Fruit fly (Drosophila melanogaster) whole organism, adult: ENCODE measurements around the gene Hsp83.

Experiments used
- CG11617 ChIP-seq: fragments of 200-800 bp; sonication (Bioruptor generic); optimal IDR thresholded peaks from 2 replicates; lab custom pipeline; 2017; ENCODE audit warnings: mild to moderate bottlenecking, missing biosample characterization, missing genetic modification reagents, missing genetic modification characterization
- CG12768 ChIP-seq: fragments of 200-800 bp; sonication (Bioruptor generic); optimal IDR thresholded peaks from 2 replicates; lab custom pipeline; 2017; ENCODE audit warnings: missing biosample characterization, missing genetic modification characterization, mild to moderate bottlenecking, moderate library complexity, missing genetic modification reagents
- CG14711 ChIP-seq: fragments of 200-800 bp; sonication (Bioruptor generic); optimal IDR thresholded peaks from 2 replicates; lab custom pipeline; 2018; ENCODE audit warnings: missing biosample characterization, mild to moderate bottlenecking, missing genetic modification characterization, moderate library complexity
- CG1620 ChIP-seq: fragments of 200-800 bp; sonication (Bioruptor generic); optimal IDR thresholded peaks from 2 replicates; lab custom pipeline; 2016; ENCODE audit warnings: missing biosample characterization, missing genetic modification characterization
- CG33017 ChIP-seq: fragments of 200-800 bp; sonication (Bioruptor generic); optimal IDR thresholded peaks from 2 replicates; lab custom pipeline; 2018; ENCODE audit warnings: missing biosample characterization, mild to moderate bottlenecking, missing genetic modification characterization, moderate library complexity
- CG5204 ChIP-seq: fragments of 200-800 bp; sonication (Bioruptor generic); optimal IDR thresholded peaks from 2 replicates; lab custom pipeline; 2016; ENCODE audit warnings: missing biosample characterization, missing genetic modification characterization
- CG7045 ChIP-seq: fragments of 200-800 bp; sonication (Bioruptor generic); optimal IDR thresholded peaks from 2 replicates; lab custom pipeline; 2017; ENCODE audit warnings: missing biosample characterization, mild to moderate bottlenecking, missing genetic modification characterization
- CG7101 ChIP-seq: fragments of 200-800 bp; sonication (Bioruptor generic); optimal IDR thresholded peaks from 2 replicates; lab custom pipeline; 2018; ENCODE audit warnings: missing biosample characterization, mild to moderate bottlenecking, missing genetic modification characterization, moderate library complexity
- Clk ChIP-seq: fragments of 200-800 bp; sonication (Bioruptor generic); optimal IDR thresholded peaks from 2 replicates; lab custom pipeline; 2017; ENCODE audit warnings: missing biosample characterization, missing genetic modification characterization
- Crg-1 ChIP-seq: fragments of 200-800 bp; sonication (Bioruptor generic); optimal IDR thresholded peaks from 2 replicates; lab custom pipeline; 2016; ENCODE audit warnings: missing biosample characterization, missing genetic modification characterization
- Hr96 ChIP-seq: fragments of 200-800 bp; sonication (Bioruptor generic); optimal IDR thresholded peaks from 2 replicates; lab custom pipeline; 2016; ENCODE audit warnings: missing biosample characterization, missing genetic modification characterization
- Mnt ChIP-seq: fragments of 200-800 bp; sonication (Bioruptor generic); optimal IDR thresholded peaks from 2 replicates; lab custom pipeline; 2016; ENCODE audit warnings: missing biosample characterization, mild to moderate bottlenecking, missing genetic modification characterization
- bab1 ChIP-seq: fragments of 200-800 bp; sonication (Bioruptor generic); optimal IDR thresholded peaks from 3 replicates; lab custom pipeline; 2019; ENCODE audit warnings: missing biosample characterization, mild to moderate bottlenecking, missing genetic modification characterization, moderate library complexity
- cic ChIP-seq: fragments of 200-800 bp; sonication (Bioruptor generic); optimal IDR thresholded peaks from 2 replicates; lab custom pipeline; 2017; ENCODE audit warnings: missing biosample characterization, mild to moderate bottlenecking, missing genetic modification characterization, moderate library complexity
- cnc ChIP-seq, 2 experiments: fragments of >200 bp; optimal IDR thresholded peaks; 2 replicates each; lab custom pipeline; 2017
- kay ChIP-seq: fragments of 200-800 bp; sonication (Bioruptor generic); peaks from one replicate; lab custom pipeline; 2016; ENCODE audit warnings: missing biosample characterization, missing genetic modification characterization, borderline replicate concordance
- ovo ChIP-seq: fragments of 200-800 bp; sonication (Bioruptor generic); optimal IDR thresholded peaks from 2 replicates; lab custom pipeline; 2016; ENCODE audit warnings: missing biosample characterization, missing genetic modification characterization
- pad ChIP-seq: fragments of 200-800 bp; sonication (Bioruptor generic); optimal IDR thresholded peaks from 3 replicates; lab custom pipeline; 2017; ENCODE audit warnings: missing biosample characterization, missing genetic modification characterization, mild to moderate bottlenecking, moderate library complexity, missing genetic modification reagents
- tj ChIP-seq: fragments of 200-800 bp; sonication (Bioruptor generic); optimal IDR thresholded peaks from 3 replicates; lab custom pipeline; 2017; ENCODE audit warnings: missing biosample characterization, mild to moderate bottlenecking, missing genetic modification characterization, moderate library complexity
- toe ChIP-seq: fragments of 200-800 bp; sonication (Bioruptor generic); optimal IDR thresholded peaks from 2 replicates; lab custom pipeline; 2016; ENCODE audit warnings: missing biosample characterization, missing genetic modification characterization

Hsp83 gene

DNA sequence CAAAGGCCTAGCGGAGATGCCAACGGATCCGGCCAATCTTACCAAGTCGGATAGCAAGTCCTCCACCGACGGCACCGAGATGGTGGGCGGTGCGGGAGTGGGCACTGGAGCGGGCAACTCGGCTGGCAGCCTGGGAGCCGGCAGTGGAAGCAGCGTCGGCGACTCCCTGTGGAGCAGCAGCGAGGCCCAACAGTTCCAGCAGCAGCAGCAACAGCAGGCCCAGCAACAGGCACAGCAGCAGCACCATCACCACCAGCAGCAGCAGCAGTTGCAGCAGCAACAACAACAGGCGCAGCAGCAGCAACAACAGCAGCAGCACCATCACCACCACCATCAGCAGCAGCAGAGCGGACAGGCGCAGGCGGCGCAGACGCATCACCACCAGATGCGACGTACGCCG is 42.4 kb upstream of the Hsp83 start:
- TF ChIP-seq pad (GFP tag; lab: Kevin White, UChicago) (no peak), cic (no peak), CG5204 (GFP tag; lab: Kevin White, UChicago) (no peak), Hr96 (GFP tag; lab: Kevin White, UChicago) (no peak), ovo (GFP tag; lab: Kevin White, UChicago) (no peak), CG33017 (no peak), CG11617 (GFP tag; lab: Kevin White, UChicago) (no peak), toe (no peak), Clk (GFP tag; lab: Kevin White, UChicago) (no peak)

DNA sequence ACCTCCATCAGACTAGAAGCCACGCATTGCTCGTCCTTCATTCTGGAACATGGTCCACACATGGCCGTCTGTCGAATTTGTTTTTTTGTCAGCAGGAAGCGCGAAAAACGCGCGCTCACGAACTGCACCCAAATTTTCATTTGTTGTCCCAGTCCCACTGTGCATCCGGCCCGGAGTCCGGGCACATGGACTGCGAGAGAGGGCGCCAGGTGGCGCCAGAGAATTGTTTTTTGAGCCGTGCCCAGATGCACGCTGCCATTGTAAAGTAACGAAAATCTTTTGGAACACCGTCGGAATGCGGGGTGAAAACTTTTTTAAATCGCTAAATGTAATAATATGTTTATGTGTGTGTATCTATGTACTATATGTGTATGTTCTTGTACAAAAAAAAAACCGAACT is 35.1 kb upstream of the Hsp83 start:
- TF ChIP-seq CG33017 (no peak), CG12768 (GFP tag; lab: Kevin White, UChicago) (no peak), pad (GFP tag; lab: Kevin White, UChicago) (no peak), Crg-1 (GFP tag; lab: Kevin White, UChicago) (no peak), Mnt (GFP tag; lab: Kevin White, UChicago) (no peak), CG11617 (GFP tag; lab: Kevin White, UChicago) (no peak), CG7101 (no peak), CG5204 (GFP tag; lab: Kevin White, UChicago) (no peak), CG14711 (no peak)

DNA sequence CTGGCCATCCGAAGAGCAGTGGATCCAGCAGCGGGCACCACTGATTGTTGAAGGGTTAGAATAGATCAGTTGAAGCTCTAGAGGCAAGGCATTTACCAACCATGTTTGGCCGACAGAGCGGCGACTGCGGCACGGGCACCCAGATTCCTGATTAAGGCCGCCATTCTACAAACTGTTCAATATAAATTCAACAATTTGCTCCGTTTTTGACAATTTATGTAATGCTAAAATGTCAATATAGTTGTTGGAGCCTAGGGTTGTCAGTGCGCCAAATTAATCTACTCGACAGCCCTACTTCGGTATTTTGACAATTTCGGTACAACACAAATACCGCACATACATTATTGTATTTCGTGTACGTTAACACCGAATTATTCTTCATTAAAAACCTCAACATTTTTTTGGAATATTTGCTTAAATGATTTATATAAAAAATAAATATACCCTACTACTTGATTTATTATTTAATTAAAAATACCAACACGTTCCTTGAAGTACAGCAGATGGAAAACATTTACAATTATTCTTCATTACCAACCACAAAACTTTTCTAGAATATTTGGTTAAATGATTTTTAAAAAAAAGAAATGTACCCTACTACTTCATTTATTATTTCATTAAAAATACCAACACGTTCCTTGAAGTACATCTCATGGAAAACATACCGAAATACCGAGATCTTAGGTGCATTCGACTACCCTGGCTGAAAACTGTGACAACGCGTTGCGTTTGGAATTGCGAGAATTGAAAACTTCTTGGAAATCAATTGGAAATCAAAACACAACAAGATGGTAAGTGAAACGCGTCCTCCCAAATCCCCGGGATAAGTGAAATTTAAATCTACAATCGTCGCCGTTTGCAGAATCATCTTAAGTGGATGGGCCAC is 33.2 kb upstream of the Hsp83 start, which contains the start of the genes ND-30 and CG15812:
Gene ND-30, minus strand, starts transcription at position 270 of the 886 bp plus-strand sequence.
Gene CG15812, plus strand, starts transcription at position 683 of the 886 bp plus-strand sequence.
- TF ChIP-seq CG14711 (peak; percentile 94), CG5204 (GFP tag; lab: Kevin White, UChicago) (no peak), CG33017 (no peak), CG7101 (peak; percentile 34), Crg-1 (GFP tag; lab: Kevin White, UChicago) (peak; percentile 31), cnc (optimal IDR thresholded peaks at IDR 0.05; lab: Kevin White, UChicago) (no peak), kay (GFP tag; lab: Kevin White, UChicago) (no peak), cic (no peak), Clk (GFP tag; lab: Kevin White, UChicago) (no peak), tj (peak; percentile 15), CG1620 (GFP tag; lab: Kevin White, UChicago) (peak; percentile 29), pad (GFP tag; lab: Kevin White, UChicago) (no peak), bab1 (GFP tag; lab: Kevin White, UChicago) (no peak), CG11617 (GFP tag; lab: Kevin White, UChicago) (peak; percentile 53), Mnt (GFP tag; lab: Kevin White, UChicago) (no peak), CG7045 (GFP tag; lab: Kevin White, UChicago) (no peak), CG12768 (GFP tag; lab: Kevin White, UChicago) (no peak), ovo (GFP tag; lab: Kevin White, UChicago) (no peak)

DNA sequence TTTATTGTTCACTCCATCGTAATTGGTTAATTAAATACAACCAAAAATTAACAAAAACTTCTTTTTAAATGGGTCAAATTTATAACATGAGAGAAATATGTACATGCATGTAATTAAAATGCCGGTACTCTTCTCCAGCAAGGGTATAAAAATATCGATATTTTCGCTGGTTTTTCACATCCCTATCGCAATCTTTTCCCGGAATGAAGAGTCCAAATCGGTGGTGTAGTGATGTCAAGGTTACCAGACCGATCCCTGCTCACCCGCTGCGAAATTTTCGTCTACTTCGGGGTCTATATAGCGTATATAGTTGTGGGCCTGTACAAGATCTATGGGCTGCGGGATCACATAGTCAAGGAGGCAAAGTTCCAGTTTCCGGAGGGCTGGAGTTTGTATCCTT is 30.8 kb upstream of the Hsp83 start, which contains the start of gene rasp:
Gene rasp, plus strand, starts transcription at position 213 of the 400 bp plus-strand sequence.
- TF ChIP-seq CG14711 (no peak), pad (GFP tag; lab: Kevin White, UChicago) (no peak), bab1 (GFP tag; lab: Kevin White, UChicago) (no peak), cic (no peak), tj (no peak), CG11617 (GFP tag; lab: Kevin White, UChicago) (no peak)

DNA sequence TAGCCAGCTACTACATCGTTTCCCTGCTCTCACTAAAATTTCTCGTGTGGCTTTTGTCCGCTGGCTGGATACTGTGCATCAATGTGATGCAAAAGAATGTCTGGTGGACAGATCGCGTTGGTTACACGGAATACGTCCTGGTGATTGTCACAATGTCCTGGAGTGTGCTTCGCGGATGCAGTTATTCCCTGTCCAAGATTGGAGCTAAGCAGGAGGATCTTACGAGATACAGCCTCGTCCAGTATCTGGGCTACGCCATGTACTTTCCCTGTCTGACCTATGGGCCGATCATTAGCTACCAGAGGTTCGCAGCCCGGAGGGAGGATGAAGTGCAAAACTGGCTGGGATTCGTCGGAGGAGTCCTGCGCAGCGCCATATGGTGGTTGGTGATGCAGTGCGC is 30.2 kb upstream of the Hsp83 start:
- no peak for TF ChIP-seq ovo (GFP tag; lab: Kevin White, UChicago)
- TF ChIP-seq cic = no peak
- TF ChIP-seq bab1 (GFP tag; lab: Kevin White, UChicago) = no peak
- no peak for TF ChIP-seq CG11617 (GFP tag; lab: Kevin White, UChicago)
- TF ChIP-seq Hr96 (GFP tag; lab: Kevin White, UChicago) = no peak
- TF ChIP-seq CG33017 = no peak
- no peak for TF ChIP-seq CG12768 (GFP tag; lab: Kevin White, UChicago)
- no peak for TF ChIP-seq CG7101
- no peak for TF ChIP-seq pad (GFP tag; lab: Kevin White, UChicago)
- no peak for TF ChIP-seq Crg-1 (GFP tag; lab: Kevin White, UChicago)
- TF ChIP-seq CG5204 (GFP tag; lab: Kevin White, UChicago) = no peak
- TF ChIP-seq CG14711 = no peak
- TF ChIP-seq toe = no peak
- no peak for TF ChIP-seq tj
- no peak for TF ChIP-seq Mnt (GFP tag; lab: Kevin White, UChicago)
- TF ChIP-seq CG7045 (GFP tag; lab: Kevin White, UChicago) = no peak
- no peak for TF ChIP-seq cnc (optimal IDR thresholded peaks at IDR 0.05; lab: Kevin White, UChicago)
- TF ChIP-seq kay (GFP tag; lab: Kevin White, UChicago) = no peak
- TF ChIP-seq Clk (GFP tag; lab: Kevin White, UChicago) = no peak

DNA sequence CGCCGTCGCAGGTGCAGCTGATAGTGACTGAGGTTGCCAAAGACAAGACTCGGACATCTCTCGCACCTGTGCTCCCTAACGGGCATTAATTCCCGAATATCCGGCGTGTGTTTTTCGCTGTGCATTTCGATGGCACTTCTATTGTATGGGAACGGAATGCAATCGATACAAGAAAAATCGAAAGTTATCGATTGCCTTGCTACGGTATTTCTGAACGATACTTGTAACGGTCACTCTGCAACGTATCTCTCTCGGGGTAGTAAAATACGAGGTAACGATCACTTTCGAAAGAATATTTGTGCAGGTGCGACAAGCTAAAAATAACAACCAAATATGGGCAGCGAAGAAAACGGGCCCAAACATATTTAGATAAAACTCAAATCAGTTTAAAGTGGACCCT is 27.8 kb upstream of the Hsp83 start, which contains the start of gene CG32280:
Gene CG32280, plus strand, starts transcription at position 231 of the 400 bp plus-strand sequence.
- TF ChIP-seq CG11617 (GFP tag; lab: Kevin White, UChicago) (peak; percentile 19), ovo (GFP tag; lab: Kevin White, UChicago) (peak; percentile 39), CG12768 (GFP tag; lab: Kevin White, UChicago) (no peak), pad (GFP tag; lab: Kevin White, UChicago) (no peak), cnc (optimal IDR thresholded peaks at IDR 0.05; lab: Kevin White, UChicago) (no peak), CG33017 (no peak), CG1620 (GFP tag; lab: Kevin White, UChicago) (no peak), CG7045 (GFP tag; lab: Kevin White, UChicago) (no peak), Mnt (GFP tag; lab: Kevin White, UChicago) (peak; percentile 30), CG7101 (peak; percentile 10), CG5204 (GFP tag; lab: Kevin White, UChicago) (no peak), toe (no peak), kay (GFP tag; lab: Kevin White, UChicago) (no peak), Crg-1 (GFP tag; lab: Kevin White, UChicago) (peak; percentile 57), cic (peak; percentile 17), bab1 (GFP tag; lab: Kevin White, UChicago) (peak; percentile 60), Clk (GFP tag; lab: Kevin White, UChicago) (no peak), tj (no peak), CG14711 (no peak), Hr96 (GFP tag; lab: Kevin White, UChicago) (no peak)
